Worm (Caenorhabditis elegans): Measurements from ENCODE around the gene gpx-7.

DNA sequence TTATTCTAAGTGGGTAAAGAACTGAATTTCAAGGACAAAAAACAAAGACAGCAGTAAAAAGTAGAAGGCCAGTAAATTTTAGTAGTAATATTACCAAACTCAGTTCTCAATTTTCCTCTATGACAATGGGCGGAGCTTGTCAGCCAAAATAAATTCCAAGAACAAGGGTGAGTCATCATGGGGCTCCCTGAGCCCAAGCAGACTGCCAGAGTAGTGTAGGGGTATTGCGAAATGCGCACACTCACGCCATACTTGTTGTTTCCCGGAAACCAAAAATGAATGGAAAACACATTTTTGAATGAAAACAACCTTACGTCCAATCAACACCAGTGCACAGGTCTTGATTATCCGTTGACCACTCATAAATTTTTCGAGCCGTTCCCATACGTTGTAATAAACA, 7.8 kb downstream of the gpx-7 start:
- no peak for TF ChIP-seq unc-55 (GFP tag; optimal IDR thresholded peaks at IDR 0.05)
- no peak for TF ChIP-seq npax-4 (tag; optimal IDR thresholded peaks at IDR 0.05)
- no peak for TF ChIP-seq elt-4 (tag; optimal IDR thresholded peaks at IDR 0.05)
- TF ChIP-seq nfya-1 (tag; optimal IDR thresholded peaks at IDR 0.05) = no peak
- no peak for TF ChIP-seq syd-9 (tag; optimal IDR thresholded peaks at IDR 0.05)
- TF ChIP-seq nhr-11 (tag; optimal IDR thresholded peaks at IDR 0.05) = no peak
- TF ChIP-seq pha-4 (tag; optimal IDR thresholded peaks at IDR 0.05) = no peak
- no peak for TF ChIP-seq fkh-10 (GFP tag; optimal IDR thresholded peaks at IDR 0.05)
- TF ChIP-seq K09A11.1 (tag; optimal IDR thresholded peaks at IDR 0.05; ENCODE audit: insufficient read depth) = no peak
- TF ChIP-seq unc-86 (tag; optimal IDR thresholded peaks at IDR 0.05) = no peak
- no peak for TF ChIP-seq ceh-48 (tag; optimal IDR thresholded peaks at IDR 0.05)
- TF ChIP-seq pros-1 (tag; optimal IDR thresholded peaks at IDR 0.05) = no peak

Measured in whole organism, late embryonic.